Worm (Caenorhabditis elegans): ENCODE data around the gene rpb-6.

- TF ChIP-seq dao-5 (tag; optimal IDR thresholded peaks at IDR 0.05): no peak
- no peak for TF ChIP-seq W03F9.2 (tag; optimal IDR thresholded peaks at IDR 0.05)
Measured at ce11 chrII:10554972-10555371, 24.2 kb upstream of the rpb-6 start, which contains the start of gene mnk-1.

Data from whole organism, L4/young adult.